Worm (Caenorhabditis elegans) whole organism, L1 larva: ENCODE measurements around the gene F32D1.7.
A peak's percentile ranks its signal among the peaks of the same experiment; 100 is the strongest.
"Not testable (repeated sequence)": the region's sequence is repeated elsewhere in the genome, so short reads cannot be mapped to it uniquely, and the experiment has no call there.

Source experiments
- C16A3.4 ChIP-seq: fragments of 150-350 bp; optimal IDR thresholded peaks from 2 replicates; lab custom pipeline; 2014; ENCODE audit warnings: missing biosample characterization, missing genetic modification characterization
- C34B4.2 ChIP-seq: sonication (generic microtip); optimal IDR thresholded peaks from 2 replicates; lab custom pipeline; 2017; ENCODE audit warnings: mild to moderate bottlenecking, missing genetic modification characterization, missing compliant biosample characterization
- aha-1 ChIP-seq: fragments of 150-350 bp; optimal IDR thresholded peaks from 2 replicates; lab custom pipeline; 2014; ENCODE audit warnings: missing biosample characterization, missing genetic modification characterization
- ceh-63 ChIP-seq: fragments of 200-800 bp; sonication (Bioruptor generic); optimal IDR thresholded peaks from 2 replicates; lab custom pipeline; 2018; ENCODE audit warnings: mild to moderate bottlenecking, missing genetic modification characterization, missing compliant biosample characterization
- dpl-1 ChIP-seq, 3 experiments: fragments of 150-350 bp in 2 of 3; sonication (generic microtip) in 1 of 3; optimal IDR thresholded peaks; 2 replicates each; lab custom pipeline; 2014 to 2017; ENCODE audit warnings: missing biosample characterization in 3 of 3, missing genetic modification characterization in 3 of 3, missing genetic modification reagents in 3 of 3
- efl-1 ChIP-seq, 4 experiments: fragments of 150-350 bp; optimal IDR thresholded peaks in 3 of 4; peaks in 1 of 4; 1 replicate in 1 of 4; 2 replicates in 3 of 4; lab custom pipeline; 2014; ENCODE audit warnings: missing biosample characterization in 2 of 4, missing genetic modification characterization in 2 of 4, missing genetic modification reagents in 2 of 4
- elt-2 ChIP-seq: sonication (generic microtip); optimal IDR thresholded peaks from 2 replicates; lab custom pipeline; 2016; ENCODE audit warnings: missing genetic modification characterization, mild to moderate bottlenecking, inconsistent platforms, missing compliant biosample characterization, missing genetic modification reagents
- fos-1 ChIP-seq: fragments of 150-350 bp; optimal IDR thresholded peaks from 2 replicates; lab custom pipeline; 2014; ENCODE audit warnings: missing biosample characterization, missing genetic modification characterization
- grh-1 ChIP-seq: fragments of 200-800 bp; sonication (Bioruptor generic); IDR thresholded peaks from 2 replicates; pipeline ENCODE4 v1.3.6; 2022; ENCODE audit warnings: missing genetic modification reagents, missing genetic modification characterization, missing compliant biosample characterization
- jun-1 ChIP-seq: fragments of 150-350 bp; optimal IDR thresholded peaks from 2 replicates; lab custom pipeline; 2014; ENCODE audit warnings: missing biosample characterization, missing genetic modification reagents, missing genetic modification characterization
- lin-14 ChIP-seq: fragments of 200-800 bp; sonication (Bioruptor generic); optimal IDR thresholded peaks from 2 replicates; lab custom pipeline; 2018; ENCODE audit warnings: mild to moderate bottlenecking, missing genetic modification characterization, moderate library complexity, missing compliant biosample characterization
- lin-35 ChIP-seq, 2 experiments: fragments of 150-350 bp; optimal IDR thresholded peaks; 2 replicates each; lab custom pipeline; 2014; ENCODE audit warnings: missing biosample characterization in 2 of 2, missing genetic modification characterization in 2 of 2, missing genetic modification reagents in 2 of 2
- lin-39 ChIP-seq: fragments of 150-350 bp; optimal IDR thresholded peaks from 2 replicates; lab custom pipeline; 2014; ENCODE audit warnings: missing biosample characterization, missing genetic modification reagents, missing genetic modification characterization
- lsy-2 ChIP-seq, 2 experiments: fragments of 150-350 bp; optimal IDR thresholded peaks; 2 replicates each; lab custom pipeline; 2014; ENCODE audit warnings: missing biosample characterization in 2 of 2, missing genetic modification characterization in 2 of 2
- nhr-11 ChIP-seq: fragments of 150-350 bp; optimal IDR thresholded peaks from 2 replicates; lab custom pipeline; 2014; ENCODE audit warnings: missing biosample characterization, missing genetic modification characterization
- nhr-20 ChIP-seq: sonication (generic microtip); optimal IDR thresholded peaks from 2 replicates; lab custom pipeline; 2016; ENCODE audit warnings: mild to moderate bottlenecking, missing genetic modification characterization, missing compliant biosample characterization
- nhr-237 ChIP-seq: fragments of 150-350 bp; optimal IDR thresholded peaks from 2 replicates; lab custom pipeline; 2014; ENCODE audit warnings: missing biosample characterization, missing genetic modification characterization
- nhr-47 ChIP-seq: sonication (generic microtip); optimal IDR thresholded peaks from 2 replicates; lab custom pipeline; 2016; ENCODE audit warnings: mild to moderate bottlenecking, missing genetic modification characterization, moderate library complexity, missing compliant biosample characterization
- nhr-71 ChIP-seq: sonication (generic microtip); optimal IDR thresholded peaks from 2 replicates; lab custom pipeline; 2016; ENCODE audit warnings: mild to moderate bottlenecking, missing genetic modification characterization, moderate library complexity, missing compliant biosample characterization
- nhr-85 ChIP-seq: sonication (generic microtip); peaks from one replicate; lab custom pipeline; 2016; ENCODE audit warnings: missing genetic modification characterization, inconsistent platforms, missing compliant biosample characterization
- pag-3 ChIP-seq: sonication (generic microtip); optimal IDR thresholded peaks from 2 replicates; lab custom pipeline; 2017; ENCODE audit warnings: missing genetic modification characterization, mild to moderate bottlenecking, missing compliant biosample characterization, antibody characterized with exemption, borderline replicate concordance; ENCODE audit not compliant: insufficient read depth
- skn-1 ChIP-seq: fragments of 150-350 bp; optimal IDR thresholded peaks from 2 replicates; lab custom pipeline; 2014; ENCODE audit warnings: missing biosample characterization, missing genetic modification characterization
- snpc-4 ChIP-seq: fragments of 150-350 bp; optimal IDR thresholded peaks from 2 replicates; lab custom pipeline; 2014; ENCODE audit warnings: missing biosample characterization, missing genetic modification characterization
- snu-23 ChIP-seq: sonication (generic microtip); optimal IDR thresholded peaks from 2 replicates; lab custom pipeline; 2016; ENCODE audit warnings: missing genetic modification characterization, missing compliant biosample characterization
- sox-4 ChIP-seq: sonication (generic microtip); optimal IDR thresholded peaks from 2 replicates; lab custom pipeline; 2016; ENCODE audit warnings: missing genetic modification characterization, missing compliant biosample characterization
- tlp-1 ChIP-seq: fragments of 150-350 bp; optimal IDR thresholded peaks from 2 replicates; lab custom pipeline; 2014; ENCODE audit warnings: missing biosample characterization, missing genetic modification characterization
- unc-98 ChIP-seq: fragments of 200-800 bp; sonication (Bioruptor generic); IDR thresholded peaks from 2 replicates; pipeline ENCODE4 v1.3.6; 2022; ENCODE audit warnings: missing genetic modification characterization, missing compliant biosample characterization
- vab-15 ChIP-seq: sonication (generic microtip); optimal IDR thresholded peaks from 2 replicates; lab custom pipeline; 2017; ENCODE audit warnings: missing genotype, mild to moderate bottlenecking, missing genetic modification characterization, missing compliant biosample characterization
- xbp-1 ChIP-seq: sonication (generic microtip); optimal IDR thresholded peaks from 2 replicates; lab custom pipeline; 2016; ENCODE audit warnings: missing genetic modification characterization, missing compliant biosample characterization
- zag-1 ChIP-seq: fragments of 150-350 bp; optimal IDR thresholded peaks from 2 replicates; lab custom pipeline; 2014; ENCODE audit warnings: missing biosample characterization, missing genetic modification characterization
- zip-4 ChIP-seq: fragments of 200-800 bp; sonication (Bioruptor generic); optimal IDR thresholded peaks from 2 replicates; lab custom pipeline; 2018; ENCODE audit warnings: mild to moderate bottlenecking, missing genetic modification characterization, moderate library complexity, missing compliant biosample characterization
- ztf-11 ChIP-seq, 2 experiments: sonication (generic microtip); optimal IDR thresholded peaks; 2 replicates each; lab custom pipeline; 2016 to 2017; ENCODE audit warnings: missing genetic modification characterization in 2 of 2, missing biosample characterization in 1 of 2, missing compliant biosample characterization in 1 of 2
- ztf-4 ChIP-seq: fragments of 150-350 bp; optimal IDR thresholded peaks from 2 replicates; lab custom pipeline; 2014; ENCODE audit warnings: missing biosample characterization, missing genetic modification characterization

Gene F32D1.7

ce11 chrV:4345714-4346113, 30.3 kb downstream of the F32D1.7 start, which contains the start of gene figl-1:
Gene figl-1 (minus strand): TSS chrV:4345999.
- TF ChIP-seq pag-3 (tag; lab: Kevin White, UChicago) (no peak), elt-2 (tag; lab: Kevin White, UChicago) (peak; percentile 6), nhr-47 (tag; lab: Kevin White, UChicago) (no peak), snu-23 (GFP tag; lab: Kevin White, UChicago) (no peak), efl-1 (optimal IDR thresholded peaks at IDR 0.05; lab: Kevin White, UChicago) (peak in 1 of 2 experiments; percentile 9), efl-1 (GFP tag; optimal IDR thresholded peaks at IDR 0.05 in 1 of 2; lab: Kevin White, UChicago) (peak in 1 of 2 experiments; percentile 86), sox-4 (tag; lab: Kevin White, UChicago) (no peak), zag-1 (tag; lab: Kevin White, UChicago) (no peak), zip-4 (GFP tag; lab: Kevin White, UChicago) (peak; percentile 0), nhr-71 (tag; lab: Kevin White, UChicago) (peak; percentile 7), lin-39 (tag; lab: Kevin White, UChicago) (no peak)

ce11 chrV:4341736-4342135, 34.2 kb downstream of the F32D1.7 start:
- no peak for TF ChIP-seq ceh-63 (GFP tag; lab: Kevin White, UChicago)
- TF ChIP-seq skn-1 (tag; lab: Kevin White, UChicago), result peak; percentile 13
- no peak for TF ChIP-seq vab-15 (tag; lab: Kevin White, UChicago)

- TF ChIP-seq nhr-85 (tag; lab: Kevin White, UChicago) (no peak), nhr-237 (tag; lab: Kevin White, UChicago) (no peak), C34B4.2 (tag; lab: Kevin White, UChicago) (no peak), nhr-11 (tag; lab: Kevin White, UChicago) (no peak), snpc-4 (tag; lab: Kevin White, UChicago) (no peak), ztf-4 (tag; lab: Kevin White, UChicago) (no peak), C16A3.4 (tag; lab: Kevin White, UChicago) (no peak), ztf-11 (tag; optimal IDR thresholded peaks at IDR 0.05; lab: Kevin White, UChicago) (no peak), jun-1 (tag; lab: Kevin White, UChicago) (no peak), lin-14 (GFP tag; lab: Kevin White, UChicago) (no peak), fos-1 (tag; lab: Kevin White, UChicago) (no peak), unc-98 (GFP tag; lab: Robert Waterston, UW) (no peak), aha-1 (tag; lab: Kevin White, UChicago) (no peak)
Observed at ce11 chrV:4341208-4341607, 34.8 kb downstream of the F32D1.7 start, which contains the start of gene glrx-3. Gene glrx-3 (minus strand): TSS chrV:4341308.

- TF ChIP-seq xbp-1 (tag; lab: Kevin White, UChicago) (peak; percentile 8), nhr-71 (tag; lab: Kevin White, UChicago) (peak; percentile 3), lin-35 (GFP tag; optimal IDR thresholded peaks at IDR 0.05; lab: Kevin White, UChicago) (peak; percentile 60 to 68), snu-23 (GFP tag; lab: Kevin White, UChicago) (no peak), dpl-1 (GFP tag; optimal IDR thresholded peaks at IDR 0.05; lab: Kevin White, UChicago) (peak; percentile 35 to 80 (median 53)), efl-1 (optimal IDR thresholded peaks at IDR 0.05; lab: Kevin White, UChicago) (peak; percentile 81 to 86), efl-1 (GFP tag; optimal IDR thresholded peaks at IDR 0.05 in 1 of 2; lab: Kevin White, UChicago) (peak; percentile 85 to 98), lsy-2 (tag; optimal IDR thresholded peaks at IDR 0.05; lab: Kevin White, UChicago) (peak in 1 of 2 experiments; percentile 2), nhr-47 (tag; lab: Kevin White, UChicago) (peak; percentile 12), nhr-20 (no peak)
Observed at ce11 chrV:4339479-4339878, 36.5 kb downstream of the F32D1.7 start.

- not testable (repeated sequence) for TF ChIP-seq nhr-11 (tag; lab: Kevin White, UChicago); tlp-1 (tag; lab: Kevin White, UChicago); grh-1 (GFP tag; lab: Robert Waterston, UW)
Observed at ce11 chrV:4336462-4336861, 39.5 kb downstream of the F32D1.7 start, which contains the start of gene irld-1. Gene irld-1 (plus strand): TSS chrV:4336762.
